Worm (Caenorhabditis elegans) whole organism, late embryonic: ENCODE measurements around the gene F49F1.12.

ENCODE experiments used
- F13H6.1 ChIP-seq: sonication (generic microtip); optimal IDR thresholded peaks from 2 replicates; lab custom pipeline; 2016; ENCODE audit warnings: missing genetic modification characterization, missing compliant biosample characterization
- Y22D7AL.16 ChIP-seq: sonication (generic microtip); optimal IDR thresholded peaks from 2 replicates; lab custom pipeline; 2016; ENCODE audit warnings: missing genetic modification characterization, missing compliant biosample characterization
- ahr-1 ChIP-seq: sonication (generic microtip); optimal IDR thresholded peaks from 2 replicates; lab custom pipeline; 2016; ENCODE audit warnings: missing genetic modification characterization, missing compliant biosample characterization
- ceh-18 ChIP-seq: sonication (generic microtip); optimal IDR thresholded peaks from 2 replicates; lab custom pipeline; 2016; ENCODE audit warnings: missing genetic modification characterization, missing compliant biosample characterization
- ceh-2 ChIP-seq: sonication (generic microtip); optimal IDR thresholded peaks from 2 replicates; lab custom pipeline; 2016; ENCODE audit warnings: missing genotype, missing genetic modification characterization, missing compliant biosample characterization
- ceh-24 ChIP-seq: sonication (generic microtip); optimal IDR thresholded peaks from 2 replicates; lab custom pipeline; 2016; ENCODE audit warnings: mild to moderate bottlenecking, missing genetic modification characterization, missing compliant biosample characterization
- ceh-48 ChIP-seq: sonication (generic microtip); optimal IDR thresholded peaks from 2 replicates; lab custom pipeline; 2016; ENCODE audit warnings: missing genetic modification characterization, inconsistent platforms, missing compliant biosample characterization
- ceh-6 ChIP-seq: fragments of 200-800 bp; sonication (Bioruptor generic); optimal IDR thresholded peaks from 2 replicates; lab custom pipeline; 2018; ENCODE audit warnings: mild to moderate bottlenecking, missing genetic modification characterization, missing compliant biosample characterization
- ceh-9 ChIP-seq: sonication (generic microtip); optimal IDR thresholded peaks from 2 replicates; lab custom pipeline; 2016; ENCODE audit warnings: mild to moderate bottlenecking, missing genetic modification characterization, inconsistent platforms, missing compliant biosample characterization
- che-1 ChIP-seq: sonication (generic microtip); optimal IDR thresholded peaks from 2 replicates; lab custom pipeline; 2016; ENCODE audit warnings: mild to moderate bottlenecking, missing genetic modification characterization, missing compliant biosample characterization
- dve-1 ChIP-seq: sonication (generic microtip); optimal IDR thresholded peaks from 2 replicates; lab custom pipeline; 2017; ENCODE audit warnings: antibody characterized with exemption, mild to moderate bottlenecking, missing genetic modification characterization, missing compliant biosample characterization
- elt-2 ChIP-seq: sonication (generic microtip); optimal IDR thresholded peaks from 2 replicates; lab custom pipeline; 2016; ENCODE audit warnings: missing genetic modification reagents, missing genetic modification characterization, missing compliant biosample characterization
- eyg-1 ChIP-seq: sonication (generic microtip); optimal IDR thresholded peaks from 2 replicates; lab custom pipeline; 2016; ENCODE audit warnings: missing genotype, missing genetic modification characterization, missing compliant biosample characterization
- fkh-10 ChIP-seq: fragments of 150-350 bp; optimal IDR thresholded peaks from 2 replicates; lab custom pipeline; 2014; ENCODE audit warnings: missing biosample characterization, missing genetic modification reagents, missing genetic modification characterization
- fkh-6 ChIP-seq: sonication (generic microtip); optimal IDR thresholded peaks from 2 replicates; lab custom pipeline; 2016; ENCODE audit warnings: missing genetic modification characterization, missing compliant biosample characterization
- hlh-13 ChIP-seq: fragments of 200-800 bp; sonication (Bioruptor generic); optimal IDR thresholded peaks from 2 replicates; lab custom pipeline; 2018; ENCODE audit warnings: mild to moderate bottlenecking, missing genetic modification characterization, missing compliant biosample characterization
- hlh-15 ChIP-seq: sonication (generic microtip); optimal IDR thresholded peaks from 2 replicates; lab custom pipeline; 2016; ENCODE audit warnings: missing genetic modification characterization, missing compliant biosample characterization
- hlh-30 ChIP-seq: sonication (generic microtip); optimal IDR thresholded peaks from 2 replicates; lab custom pipeline; 2017; ENCODE audit warnings: antibody characterized with exemption, missing genetic modification characterization, missing compliant biosample characterization; ENCODE audit not compliant: insufficient read depth
- hlh-8 ChIP-seq: sonication (generic microtip); optimal IDR thresholded peaks from 2 replicates; lab custom pipeline; 2016; ENCODE audit warnings: missing genotype, missing genetic modification characterization, missing compliant biosample characterization
- lim-6 ChIP-seq: sonication (generic microtip); optimal IDR thresholded peaks from 2 replicates; lab custom pipeline; 2016; ENCODE audit warnings: missing genetic modification characterization, missing compliant biosample characterization
- lin-11 ChIP-seq: fragments of 200-800 bp; sonication (Bioruptor generic); optimal IDR thresholded peaks from 2 replicates; lab custom pipeline; 2018; ENCODE audit warnings: mild to moderate bottlenecking, missing genetic modification characterization, missing compliant biosample characterization
- madf-2 ChIP-seq: sonication (generic microtip); optimal IDR thresholded peaks from 2 replicates; lab custom pipeline; 2017; ENCODE audit warnings: missing genetic modification characterization, missing compliant biosample characterization
- nfya-1 ChIP-seq: sonication (generic microtip); optimal IDR thresholded peaks from 2 replicates; lab custom pipeline; 2017; ENCODE audit warnings: missing genetic modification characterization, mild to moderate bottlenecking, missing compliant biosample characterization, antibody characterized with exemption, moderate library complexity
- nhr-232 ChIP-seq: sonication (generic microtip); optimal IDR thresholded peaks from 2 replicates; lab custom pipeline; 2016; ENCODE audit warnings: missing genetic modification characterization, missing compliant biosample characterization
- npax-4 ChIP-seq: sonication (generic microtip); optimal IDR thresholded peaks from 2 replicates; lab custom pipeline; 2016; ENCODE audit warnings: missing genetic modification characterization, missing compliant biosample characterization
- odd-2 ChIP-seq: sonication (generic microtip); optimal IDR thresholded peaks from 2 replicates; lab custom pipeline; 2017; ENCODE audit warnings: antibody characterized with exemption, mild to moderate bottlenecking, missing genetic modification characterization, missing compliant biosample characterization
- pax-1 ChIP-seq: fragments of 150-350 bp; optimal IDR thresholded peaks from 2 replicates; lab custom pipeline; 2014; ENCODE audit warnings: missing biosample characterization, missing genetic modification characterization
- pha-2 ChIP-seq: sonication (generic microtip); optimal IDR thresholded peaks from 2 replicates; lab custom pipeline; 2017; ENCODE audit warnings: mild to moderate bottlenecking, missing genetic modification characterization, missing compliant biosample characterization
- pqm-1 ChIP-seq: sonication (generic microtip); optimal IDR thresholded peaks from 2 replicates; lab custom pipeline; 2016; ENCODE audit warnings: missing genetic modification characterization, missing compliant biosample characterization
- pros-1 ChIP-seq: fragments of 150-350 bp; optimal IDR thresholded peaks from 2 replicates; lab custom pipeline; 2014; ENCODE audit warnings: missing biosample characterization, missing genetic modification reagents, missing genetic modification characterization
- rnt-1 ChIP-seq: sonication (generic microtip); optimal IDR thresholded peaks from 2 replicates; lab custom pipeline; 2016; ENCODE audit warnings: missing genetic modification characterization, missing compliant biosample characterization
- sox-2 ChIP-seq: fragments of 200-800 bp; sonication (Bioruptor generic); IDR thresholded peaks from 2 replicates; pipeline ENCODE4 v1.3.6; 2022; ENCODE audit warnings: missing genetic modification reagents, missing genetic modification characterization, missing compliant biosample characterization
- sox-4 ChIP-seq: sonication (generic microtip); optimal IDR thresholded peaks from 2 replicates; lab custom pipeline; 2017; ENCODE audit warnings: mild to moderate bottlenecking, missing genetic modification characterization, inconsistent platforms, missing compliant biosample characterization
- syd-9 ChIP-seq: sonication (generic microtip); optimal IDR thresholded peaks from 2 replicates; lab custom pipeline; 2016; ENCODE audit warnings: mild to moderate bottlenecking, missing genetic modification characterization, moderate library complexity, missing compliant biosample characterization
- tbx-7 ChIP-seq: sonication (generic microtip); optimal IDR thresholded peaks from 2 replicates; lab custom pipeline; 2016; ENCODE audit warnings: missing genotype, missing genetic modification characterization, missing compliant biosample characterization
- unc-3 ChIP-seq, 2 experiments: fragments of 200-800 bp in 1 of 2; sonication (Bioruptor generic) in 1 of 2; sonication (generic microtip) in 1 of 2; conservative IDR thresholded peaks in 1 of 2; optimal IDR thresholded peaks in 1 of 2; 2 replicates each; pipeline versions ENCODE4 v1.3.6 to Lab custom; 2016 to 2022; ENCODE audit warnings: missing compliant biosample characterization in 2 of 2, missing genetic modification characterization in 2 of 2, missing genetic modification reagents in 1 of 2
- unc-86 ChIP-seq: sonication (generic microtip); optimal IDR thresholded peaks from 2 replicates; lab custom pipeline; 2016; ENCODE audit warnings: missing genetic modification characterization, missing compliant biosample characterization

The F49F1.12 gene

DNA sequence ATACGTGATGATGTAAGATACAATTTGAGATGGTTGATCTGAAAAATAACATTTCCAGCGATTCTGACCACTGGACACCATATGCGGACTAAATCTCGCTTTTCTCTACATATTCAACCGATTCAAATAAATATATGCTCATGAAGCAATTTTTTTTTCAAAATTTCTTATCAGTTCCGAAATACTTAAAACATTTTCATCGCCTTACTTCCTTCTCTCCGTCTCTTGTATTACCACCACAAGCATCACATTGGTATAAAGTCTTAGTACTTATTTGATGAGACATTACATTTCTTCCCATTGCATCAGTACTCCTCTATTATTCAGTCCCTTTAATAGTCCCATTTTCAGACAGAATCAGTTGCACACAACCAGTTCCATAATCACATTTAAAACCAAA lies 11.8 kb upstream of the F49F1.12 start, which contains the start of gene K08D10.14:
K08D10.14 (plus strand) TSS at position 301 of the 400 bp plus-strand sequence.
- TF ChIP-seq pqm-1 (no peak), hlh-13 (GFP tag; lab: Kevin White, UChicago) (no peak), pros-1 (tag; lab: Kevin White, UChicago) (no peak), hlh-30 (tag; lab: Kevin White, UChicago) (no peak), pax-1 (tag; lab: Kevin White, UChicago) (no peak), ahr-1 (tag; lab: Kevin White, UChicago) (no peak), ceh-6 (GFP tag; lab: Kevin White, UChicago) (no peak), syd-9 (no peak), ceh-18 (tag; lab: Kevin White, UChicago) (no peak), rnt-1 (tag; lab: Kevin White, UChicago) (no peak), unc-3 (GFP tag; conservative IDR thresholded peaks at IDR 0.05; lab: Robert Waterston, UW) (no peak), unc-3 (tag; optimal IDR thresholded peaks at IDR 0.05; lab: Kevin White, UChicago) (no peak), F13H6.1 (no peak), ceh-9 (tag; lab: Kevin White, UChicago) (no peak), fkh-10 (GFP tag; lab: Kevin White, UChicago) (no peak), dve-1 (no peak), ceh-24 (tag; lab: Kevin White, UChicago) (no peak), sox-2 (GFP tag; lab: Robert Waterston, UW) (no peak), sox-4 (no peak)

DNA sequence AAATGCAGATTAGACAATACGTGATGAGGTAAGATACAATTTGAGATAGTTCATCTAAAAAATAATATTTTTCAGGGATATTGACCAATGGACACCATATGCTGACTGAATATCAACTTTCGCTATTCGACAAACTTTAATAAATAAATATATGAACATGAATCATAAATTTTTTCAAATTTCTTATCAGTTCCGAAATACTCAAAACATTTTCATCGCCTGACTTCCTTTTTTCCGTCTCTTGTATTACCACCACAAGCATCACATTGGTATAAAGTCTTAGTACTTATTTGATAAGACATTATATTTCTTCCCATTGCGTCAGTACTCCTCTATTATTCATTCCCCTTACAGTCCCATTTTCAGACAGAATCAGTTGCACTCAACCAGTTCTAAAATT lies 9.3 kb upstream of the F49F1.12 start, which contains the start of the genes K08D10.10 and R07C12.1:
K08D10.10 (plus strand) TSS at position 93 of the 400 bp plus-strand sequence.
R07C12.1 (plus strand) TSS at position 314 of the 400 bp plus-strand sequence.
- TF ChIP-seq npax-4 (tag; lab: Kevin White, UChicago) (no peak), hlh-13 (GFP tag; lab: Kevin White, UChicago) (no peak), lin-11 (tag; lab: Kevin White, UChicago) (no peak), odd-2 (tag; lab: Kevin White, UChicago) (no peak), tbx-7 (no peak), nhr-232 (tag; lab: Kevin White, UChicago) (no peak), madf-2 (tag; lab: Kevin White, UChicago) (no peak), ceh-18 (tag; lab: Kevin White, UChicago) (no peak), che-1 (tag; lab: Kevin White, UChicago) (no peak), ceh-6 (GFP tag; lab: Kevin White, UChicago) (no peak), ceh-2 (no peak), Y22D7AL.16 (no peak), ceh-48 (tag; lab: Kevin White, UChicago) (no peak), sox-4 (no peak), rnt-1 (tag; lab: Kevin White, UChicago) (no peak)

DNA sequence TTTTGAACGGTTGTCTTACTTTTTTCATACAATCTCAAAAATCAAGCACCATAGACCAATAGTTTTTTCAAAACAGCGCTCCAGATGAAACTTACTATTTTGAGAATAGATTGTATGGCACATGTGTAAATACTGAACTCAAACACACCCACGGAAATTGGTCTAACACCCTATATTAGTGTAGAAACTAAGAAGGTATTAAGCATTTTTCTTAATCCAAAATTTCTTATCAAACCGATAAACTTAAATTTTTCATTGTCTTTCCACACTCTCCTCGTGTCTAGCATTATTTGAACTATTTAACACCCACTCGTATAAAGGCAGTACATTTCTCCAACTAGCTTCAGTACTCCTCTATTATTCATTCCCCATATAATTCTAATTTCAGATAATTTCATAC lies 7.3 kb upstream of the F49F1.12 start:
- no peak for TF ChIP-seq fkh-6 (tag; lab: Kevin White, UChicago)
- TF ChIP-seq unc-86, result no peak
- no peak for TF ChIP-seq eyg-1 (tag; lab: Kevin White, UChicago)
- TF ChIP-seq lim-6, result no peak
- TF ChIP-seq hlh-8, result no peak
- TF ChIP-seq hlh-15, result no peak
- TF ChIP-seq ceh-24 (tag; lab: Kevin White, UChicago), result no peak
- no peak for TF ChIP-seq syd-9
- no peak for TF ChIP-seq pha-2 (tag; lab: Kevin White, UChicago)
- TF ChIP-seq ceh-18 (tag; lab: Kevin White, UChicago), result no peak
- no peak for TF ChIP-seq hlh-30 (tag; lab: Kevin White, UChicago)

DNA sequence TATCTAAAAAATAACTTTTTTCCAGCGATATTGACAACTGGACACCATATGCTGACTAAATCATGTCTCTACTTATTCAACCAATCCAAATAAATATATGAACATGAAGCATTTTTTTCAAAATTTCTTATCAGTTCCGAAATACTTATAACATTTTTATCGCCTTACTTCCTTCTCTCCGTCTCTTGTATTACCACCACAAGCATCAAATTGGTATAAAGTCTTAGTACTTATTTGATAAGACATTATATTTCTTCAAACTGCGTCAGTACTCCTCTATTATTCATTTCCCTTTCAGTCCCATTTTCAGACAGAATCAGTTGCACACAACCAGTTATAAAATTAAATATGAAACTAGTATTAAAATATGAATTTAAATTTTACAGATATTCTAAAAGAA lies 5.0 kb upstream of the F49F1.12 start:
- TF ChIP-seq unc-3 (GFP tag; conservative IDR thresholded peaks at IDR 0.05; lab: Robert Waterston, UW), result no peak
- TF ChIP-seq unc-3 (tag; optimal IDR thresholded peaks at IDR 0.05; lab: Kevin White, UChicago), result no peak
- TF ChIP-seq elt-2 (tag; lab: Kevin White, UChicago), result peak; percentile 47
- TF ChIP-seq nfya-1, result no peak
- no peak for TF ChIP-seq lin-11 (tag; lab: Kevin White, UChicago)
- TF ChIP-seq ceh-48 (tag; lab: Kevin White, UChicago), result no peak
